Worm (Caenorhabditis elegans) whole organism, L4/young adult: ENCODE results near the gene dli-1.

Source experiments
- W03F9.2 ChIP-seq: fragments of 150-350 bp; optimal IDR thresholded peaks from 2 replicates; lab custom pipeline; 2014; ENCODE audit warnings: missing biosample characterization, missing genetic modification characterization
- dao-5 ChIP-seq: sonication (generic microtip); optimal IDR thresholded peaks from 2 replicates; lab custom pipeline; 2016; ENCODE audit warnings: missing genotype, missing genetic modification characterization, moderate library complexity, missing compliant biosample characterization

DNA sequence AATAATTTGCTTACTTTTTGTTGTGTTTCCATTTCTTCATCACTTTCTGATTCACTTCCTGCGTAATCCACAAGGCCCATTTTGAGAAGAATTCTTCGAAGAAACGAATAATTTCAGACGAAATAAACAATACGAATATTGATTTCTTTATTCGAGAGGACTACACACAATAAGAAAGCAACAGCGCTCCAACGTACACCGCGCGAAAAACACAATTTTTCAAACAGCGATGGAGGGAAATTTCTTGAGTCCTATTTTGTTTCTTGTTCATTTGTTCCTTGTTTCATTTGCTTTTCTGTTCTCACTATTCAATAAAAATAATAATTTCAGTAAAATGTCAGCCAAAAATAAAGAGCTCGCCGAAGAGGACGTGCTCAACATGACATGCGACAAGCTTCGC lies 4.9 kb downstream of the dli-1 start, which contains the start of the genes prcc-1 and C39E9.12:
- TF ChIP-seq dao-5 (tag; lab: Kevin White, UChicago), result no peak
- no peak for TF ChIP-seq W03F9.2 (tag; lab: Kevin White, UChicago)
